Worm (Caenorhabditis elegans): Measurements from ENCODE around the gene hsd-3.

DNA sequence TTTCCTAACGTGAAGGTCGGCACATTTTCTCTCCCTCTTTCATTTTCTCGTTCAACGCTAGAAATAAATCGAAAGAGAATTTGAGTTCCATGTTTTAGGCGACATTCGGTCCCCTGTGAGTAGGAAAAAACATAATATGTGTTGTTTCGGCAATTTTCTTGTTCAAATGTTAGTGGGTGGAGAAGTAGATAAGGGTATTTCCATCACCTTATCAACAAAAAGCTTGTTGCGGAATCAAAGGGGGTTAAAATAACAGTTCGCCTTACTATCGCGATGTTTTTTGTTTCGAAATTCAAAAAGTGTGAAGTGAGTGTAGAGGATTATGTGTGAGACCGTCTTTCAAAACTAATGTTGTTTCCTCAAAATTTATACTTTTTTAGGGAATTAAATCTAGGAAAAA lies 27.5 kb upstream of the hsd-3 start:
- TF ChIP-seq nhr-76 (tag; optimal IDR thresholded peaks at IDR 0.05) (no peak), ceh-90 (tag; optimal IDR thresholded peaks at IDR 0.05) (no peak), elt-3 (tag; optimal IDR thresholded peaks at IDR 0.05) (no peak), F16B12.6 (tag; optimal IDR thresholded peaks at IDR 0.05) (no peak), nhr-11 (tag; optimal IDR thresholded peaks at IDR 0.05) (no peak), ces-1 (GFP tag; optimal IDR thresholded peaks at IDR 0.05) (no peak), nhr-28 (tag; optimal IDR thresholded peaks at IDR 0.05) (no peak), aha-1 (tag; optimal IDR thresholded peaks at IDR 0.05) (no peak), lin-39 (tag; optimal IDR thresholded peaks at IDR 0.05) (no peak), ztf-11 (tag; optimal IDR thresholded peaks at IDR 0.05) (no peak), rnt-1 (tag; optimal IDR thresholded peaks at IDR 0.05) (no peak), tbx-2 (tag; optimal IDR thresholded peaks at IDR 0.05) (no peak)

Measured in whole organism, L1 larva.